Fruit fly (Drosophila melanogaster) whole organism, embryonic: ENCODE results near the gene ND-18.

ENCODE experiments used
- ATbp ChIP-seq: fragments of 200-800 bp; sonication (Bioruptor generic); optimal IDR thresholded peaks from 2 replicates; lab custom pipeline; 2017; ENCODE audit warnings: missing biosample characterization, mild to moderate bottlenecking, missing genetic modification characterization, missing genetic modification reagents
- Aef1 ChIP-seq: fragments of 200-800 bp; sonication (Bioruptor generic); IDR thresholded peaks from 3 replicates; pipeline ENCODE4 v1.3.6; 2022; ENCODE audit warnings: missing biosample characterization, missing genetic modification characterization
- Awh ChIP-seq: fragments of 200-800 bp; sonication (Bioruptor generic); IDR thresholded peaks from 2 replicates; pipeline ENCODE4, ENCODE4 v1.3.6; 2022; ENCODE audit warnings: missing biosample characterization, missing genetic modification characterization
- CG12071 ChIP-seq: fragments of 200-800 bp; sonication (Bioruptor generic); optimal IDR thresholded peaks from 3 replicates; lab custom pipeline; 2018; ENCODE audit warnings: missing biosample characterization, mild to moderate bottlenecking, missing genetic modification characterization
- CG12219 ChIP-seq: fragments of 200-800 bp; sonication (Bioruptor generic); optimal IDR thresholded peaks from 3 replicates; lab custom pipeline; 2018; ENCODE audit warnings: missing biosample characterization, mild to moderate bottlenecking, missing genetic modification characterization
- CG12236 ChIP-seq: fragments of 200-800 bp; sonication (Bioruptor generic); optimal IDR thresholded peaks from 2 replicates; lab custom pipeline; 2016; ENCODE audit warnings: missing biosample characterization, missing genetic modification characterization
- CG12942 ChIP-seq: fragments of 200-800 bp; sonication (Bioruptor generic); optimal IDR thresholded peaks from 3 replicates; lab custom pipeline; 2016; ENCODE audit warnings: missing biosample characterization, missing genetic modification characterization
- CG14014 ChIP-seq: fragments of 200-800 bp; sonication (Bioruptor generic); IDR thresholded peaks from 2 replicates; pipeline ENCODE4 v1.3.6; 2022; ENCODE audit warnings: missing biosample characterization, missing genetic modification characterization
- CG17385 ChIP-seq: fragments of 200-800 bp; sonication (Bioruptor generic); optimal IDR thresholded peaks from 3 replicates; lab custom pipeline; 2018; ENCODE audit warnings: missing biosample characterization, mild to moderate bottlenecking, missing genetic modification characterization
- CG2120 ChIP-seq: fragments of 200-800 bp; sonication (Bioruptor generic); optimal IDR thresholded peaks from 3 replicates; lab custom pipeline; 2016; ENCODE audit warnings: missing biosample characterization, missing genetic modification characterization
- CG30020 ChIP-seq: fragments of 200-800 bp; optimal IDR thresholded peaks from 2 replicates; lab custom pipeline; 2019; ENCODE audit warnings: missing biosample characterization, mild to moderate bottlenecking, missing genetic modification characterization, moderate library complexity
- CG31388 ChIP-seq: fragments of 200-800 bp; sonication (Bioruptor generic); optimal IDR thresholded peaks from 2 replicates; lab custom pipeline; 2016; ENCODE audit warnings: missing biosample characterization, missing genetic modification characterization
- CG32532 ChIP-seq: fragments of 200-800 bp; sonication (Bioruptor generic); IDR thresholded peaks from 2 replicates; pipeline ENCODE4 v1.3.6; 2022; ENCODE audit warnings: missing biosample characterization, missing genetic modification characterization
- CG33213 ChIP-seq: fragments of 200-800 bp; sonication (Bioruptor generic); optimal IDR thresholded peaks from 3 replicates; lab custom pipeline; 2016; ENCODE audit warnings: missing biosample characterization, missing genetic modification characterization
- CG33557 ChIP-seq: fragments of 200-800 bp; sonication (Bioruptor generic); optimal IDR thresholded peaks from 2 replicates; lab custom pipeline; 2019; ENCODE audit warnings: missing biosample characterization, mild to moderate bottlenecking, missing genetic modification characterization, moderate library complexity
- CG34224 ChIP-seq: fragments of 200-800 bp; sonication (Bioruptor generic); IDR thresholded peaks from 3 replicates; pipeline ENCODE4 v1.3.6; 2022; ENCODE audit warnings: missing biosample characterization, missing genetic modification characterization; ENCODE audit not compliant: partially characterized antibody
- CG4617 ChIP-seq: fragments of 200-800 bp; sonication (Bioruptor generic); optimal IDR thresholded peaks from 3 replicates; lab custom pipeline; 2016; ENCODE audit warnings: missing biosample characterization, missing genetic modification characterization, borderline replicate concordance
- CG6175 ChIP-seq: fragments of 200-800 bp; sonication (Bioruptor generic); IDR thresholded peaks from 3 replicates; pipeline ENCODE4 v1.3.6; 2022; ENCODE audit warnings: missing biosample characterization, missing genetic modification characterization
- CG6765 ChIP-seq: fragments of 200-800 bp; sonication (Bioruptor generic); optimal IDR thresholded peaks from 3 replicates; lab custom pipeline; 2017; ENCODE audit warnings: missing biosample characterization, mild to moderate bottlenecking, missing genetic modification characterization
- CG6813 ChIP-seq: fragments of 200-800 bp; sonication (Bioruptor generic); optimal IDR thresholded peaks from 2 replicates; lab custom pipeline; 2017; ENCODE audit warnings: missing biosample characterization, missing genetic modification characterization, mild to moderate bottlenecking, moderate library complexity, missing genetic modification reagents
- CG7271 ChIP-seq: fragments of 200-800 bp; sonication (Bioruptor generic); optimal IDR thresholded peaks from 2 replicates; lab custom pipeline; 2018; ENCODE audit warnings: missing biosample characterization, mild to moderate bottlenecking, missing genetic modification characterization, moderate library complexity
- CG7556 ChIP-seq: fragments of 200-800 bp; sonication (Bioruptor generic); optimal IDR thresholded peaks from 2 replicates; lab custom pipeline; 2017; ENCODE audit warnings: missing biosample characterization, mild to moderate bottlenecking, missing genetic modification characterization
- CG9932 ChIP-seq: fragments of 200-800 bp; sonication (Bioruptor generic); IDR thresholded peaks from 2 replicates; pipeline ENCODE4 v1.3.6; 2022; ENCODE audit warnings: missing biosample characterization, missing genetic modification characterization
- Dbx ChIP-seq: fragments of 200-800 bp; sonication (Bioruptor generic); IDR thresholded peaks from 3 replicates; pipeline ENCODE4 v1.3.6; 2022; ENCODE audit warnings: missing biosample characterization, missing genetic modification characterization
- Dek ChIP-seq: fragments of 200-800 bp; sonication (Bioruptor generic); optimal IDR thresholded peaks from 3 replicates; lab custom pipeline; 2019; ENCODE audit warnings: missing biosample characterization, mild to moderate bottlenecking, missing genetic modification characterization, moderate library complexity
- Dfd ChIP-seq, 2 experiments: fragments of >200 bp; optimal IDR thresholded peaks; 2 replicates each; lab custom pipeline; 2017; ENCODE audit warnings: missing biosample characterization in 2 of 2, missing genetic modification characterization in 2 of 2
- ERR ChIP-seq: fragments of 200-800 bp; sonication (Bioruptor generic); optimal IDR thresholded peaks from 2 replicates; lab custom pipeline; 2016; ENCODE audit warnings: missing biosample characterization, missing genetic modification characterization
- Ets97D ChIP-seq: fragments of 200-800 bp; sonication (Bioruptor generic); optimal IDR thresholded peaks from 3 replicates; lab custom pipeline; 2016; ENCODE audit warnings: missing biosample characterization, missing genetic modification characterization
- Hmx ChIP-seq: fragments of 200-800 bp; sonication (Bioruptor generic); optimal IDR thresholded peaks from 2 replicates; lab custom pipeline; 2016; ENCODE audit warnings: missing biosample characterization, missing genetic modification characterization
- NC2α ChIP-seq: fragments of 200-800 bp; sonication (Bioruptor generic); optimal IDR thresholded peaks from 2 replicates; lab custom pipeline; 2016; ENCODE audit warnings: missing biosample characterization, missing genetic modification characterization
- NC2β ChIP-seq: fragments of 200-800 bp; sonication (Bioruptor generic); optimal IDR thresholded peaks from 2 replicates; lab custom pipeline; 2016; ENCODE audit warnings: missing biosample characterization, missing genetic modification characterization
- Taf1 ChIP-seq: fragments of 200-800 bp; sonication (Bioruptor generic); IDR thresholded peaks from 2 replicates; pipeline ENCODE4 v1.3.6; 2022; ENCODE audit warnings: missing biosample characterization, missing genetic modification characterization
- Xbp1 ChIP-seq: fragments of 200-800 bp; sonication (Bioruptor generic); optimal IDR thresholded peaks from 3 replicates; lab custom pipeline; 2016; ENCODE audit warnings: missing biosample characterization, mild to moderate bottlenecking, missing genetic modification characterization
- ash1 ChIP-seq: fragments of 200-800 bp; sonication (Bioruptor generic); optimal IDR thresholded peaks from 2 replicates; lab custom pipeline; 2018; ENCODE audit warnings: missing biosample characterization, mild to moderate bottlenecking, missing genetic modification characterization
- bab2 ChIP-seq: fragments of 200-800 bp; sonication (Bioruptor generic); optimal IDR thresholded peaks from 2 replicates; lab custom pipeline; 2016; ENCODE audit warnings: missing biosample characterization, missing genetic modification characterization
- chinmo ChIP-seq: fragments of 200-800 bp; sonication (Bioruptor generic); IDR thresholded peaks from 4 replicates; pipeline ENCODE4 v1.3.6; 2022; ENCODE audit warnings: missing biosample characterization, missing genetic modification characterization; ENCODE audit not compliant: partially characterized antibody
- dpn ChIP-seq, 2 experiments: fragments of 200-800 bp; sonication (Bioruptor generic); optimal IDR thresholded peaks; 3 replicates each; lab custom pipeline; 2016; ENCODE audit warnings: missing biosample characterization in 2 of 2, missing genetic modification characterization in 2 of 2
- dysf ChIP-seq: fragments of 200-800 bp; sonication (Bioruptor generic); IDR thresholded peaks from 3 replicates; pipeline ENCODE4 v1.3.6; 2022; ENCODE audit warnings: missing biosample characterization, missing genetic modification characterization
- eyg ChIP-seq: fragments of 200-800 bp; sonication (Bioruptor generic); optimal IDR thresholded peaks from 3 replicates; lab custom pipeline; 2016; ENCODE audit warnings: missing biosample characterization, missing genetic modification characterization
- gcm2 ChIP-seq: fragments of 200-800 bp; sonication (Bioruptor generic); optimal IDR thresholded peaks from 2 replicates; lab custom pipeline; 2016; ENCODE audit warnings: missing biosample characterization, missing genetic modification characterization
- gsb ChIP-seq: fragments of 200-800 bp; sonication (Bioruptor generic); IDR thresholded peaks from 2 replicates; pipeline ENCODE4 v1.3.6; 2022; ENCODE audit warnings: missing biosample characterization, missing genetic modification characterization
- hkb ChIP-seq, 2 experiments: fragments of 200-800 bp in 1 of 2; fragments of >200 bp in 1 of 2; sonication (Bioruptor generic) in 1 of 2; IDR thresholded peaks in 1 of 2; optimal IDR thresholded peaks in 1 of 2; 2 replicates each; pipeline versions ENCODE4 v1.3.6 to Lab custom; 2017 to 2022; ENCODE audit warnings: missing biosample characterization in 1 of 2, missing genetic modification characterization in 1 of 2
- kay ChIP-seq: fragments of 200-800 bp; sonication (Bioruptor generic); optimal IDR thresholded peaks from 2 replicates; lab custom pipeline; 2016; ENCODE audit warnings: missing biosample characterization, missing genetic modification characterization
- kni ChIP-seq: fragments of 200-800 bp; sonication (Bioruptor generic); optimal IDR thresholded peaks from 3 replicates; lab custom pipeline; 2017; ENCODE audit warnings: mild to moderate bottlenecking, missing biosample characterization, missing genetic modification reagents, missing genetic modification characterization
- onecut ChIP-seq: fragments of 200-800 bp; sonication (Bioruptor generic); IDR thresholded peaks from 2 replicates; pipeline ENCODE4 v1.3.6; 2022; ENCODE audit warnings: missing biosample characterization, missing genetic modification characterization
- phol ChIP-seq: fragments of 200-800 bp; sonication (Bioruptor generic); optimal IDR thresholded peaks from 3 replicates; lab custom pipeline; 2018; ENCODE audit warnings: missing biosample characterization, mild to moderate bottlenecking, missing genetic modification characterization, moderate library complexity
- sima ChIP-seq: fragments of 200-800 bp; sonication (Bioruptor generic); optimal IDR thresholded peaks from 2 replicates; lab custom pipeline; 2016; ENCODE audit warnings: missing biosample characterization, missing genetic modification characterization
- slou ChIP-seq: fragments of 200-800 bp; sonication (Bioruptor generic); optimal IDR thresholded peaks from 3 replicates; lab custom pipeline; 2016; ENCODE audit warnings: missing biosample characterization, missing genetic modification characterization
- sob ChIP-seq: fragments of 200-800 bp; sonication (Bioruptor generic); IDR thresholded peaks from 2 replicates; pipeline ENCODE4 v1.3.6; 2022; ENCODE audit warnings: missing biosample characterization, missing genetic modification characterization
- unc-4 ChIP-seq: fragments of 200-800 bp; sonication (Bioruptor generic); IDR thresholded peaks from 2 replicates; pipeline ENCODE4 v1.3.6; 2022; ENCODE audit warnings: missing biosample characterization, missing genetic modification characterization; ENCODE audit not compliant: partially characterized antibody
- zen2 ChIP-seq: fragments of 200-800 bp; sonication (Bioruptor generic); IDR thresholded peaks from 3 replicates; pipeline ENCODE4 v1.3.6; 2022; ENCODE audit warnings: missing biosample characterization, missing genetic modification characterization; ENCODE audit not compliant: partially characterized antibody

The ND-18 gene

dm6 chrX:19494285-19494684 lies 2.1 kb downstream of the ND-18 start, which contains the start of gene CG12204 (continued):
- TF ChIP-seq CG33557 (GFP tag; lab: Kevin White, UChicago) = no peak
- TF ChIP-seq CG12219 = no peak
- peak in 1 of 2 experiments; percentile 10 for TF ChIP-seq dpn (GFP tag; optimal IDR thresholded peaks at IDR 0.05; lab: Kevin White, UChicago)
- TF ChIP-seq gsb (GFP tag; lab: Robert Waterston, UW) = no peak
- no peak for TF ChIP-seq eyg
- no peak for TF ChIP-seq CG34224
- no peak for TF ChIP-seq CG12071 (GFP tag; lab: Kevin White, UChicago)
- TF ChIP-seq CG7556 = no peak
- peak; percentile 20; the same call in 1 of the 2 replicates for TF ChIP-seq CG9932 (GFP tag; lab: Robert Waterston, UW)
- no peak for TF ChIP-seq CG12236 (GFP tag; lab: Kevin White, UChicago)
- peak; percentile 25 for TF ChIP-seq Ets97D (GFP tag; lab: Kevin White, UChicago)
- no peak for TF ChIP-seq CG30020 (tag; lab: Kevin White, UChicago)
- no peak for TF ChIP-seq ATbp (GFP tag; lab: Kevin White, UChicago)
- TF ChIP-seq phol (tag; lab: Kevin White, UChicago) = no peak
- peak; percentile 22; the same call in 1 of the 2 replicates for TF ChIP-seq CG14014
- no peak for TF ChIP-seq hkb (optimal IDR thresholded peaks at IDR 0.05; lab: Kevin White, UChicago)
- no peak for TF ChIP-seq hkb (GFP tag; IDR thresholded peaks at IDR 0.05; lab: Robert Waterston, UW)
- TF ChIP-seq unc-4 = no peak
- peak; percentile 46 for TF ChIP-seq CG2120
- no peak for TF ChIP-seq CG6175
- peak; percentile 52 for TF ChIP-seq CG32532 (GFP tag; lab: Robert Waterston, UW)
- TF ChIP-seq sima (GFP tag; lab: Kevin White, UChicago) = no peak
- TF ChIP-seq ash1 (GFP tag; lab: Kevin White, UChicago) = no peak
- TF ChIP-seq NC2α = no peak
- TF ChIP-seq Xbp1 (GFP tag; lab: Kevin White, UChicago) = no peak
- TF ChIP-seq Aef1 (GFP tag; lab: Robert Waterston, UW) = no peak
- no peak for TF ChIP-seq gcm2 (GFP tag; lab: Kevin White, UChicago)
- TF ChIP-seq Dfd (GFP tag; optimal IDR thresholded peaks at IDR 0.05; lab: Kevin White, UChicago) = no peak
- no peak for TF ChIP-seq NC2β
- TF ChIP-seq CG6813 (GFP tag; lab: Kevin White, UChicago) = no peak
- TF ChIP-seq dysf (GFP tag; lab: Robert Waterston, UW) = no peak
- no peak for TF ChIP-seq kni (GFP tag; lab: Kevin White, UChicago)
- no peak for TF ChIP-seq CG31388
- TF ChIP-seq Taf1 (GFP tag; lab: Robert Waterston, UW) = no peak
- TF ChIP-seq Awh (GFP tag; lab: Robert Waterston, UW) = 0 out of 2 replicates have a peak, but pooled peaks have one; percentile 23
- 0 out of 2 replicates have a peak, but pooled peaks have one; percentile 39 for TF ChIP-seq sob
- TF ChIP-seq Dek (tag; lab: Kevin White, UChicago) = no peak
- TF ChIP-seq CG4617 (GFP tag; lab: Kevin White, UChicago) = no peak
- peak; percentile 15; the same call in 1 of the 2 replicates for TF ChIP-seq onecut
- TF ChIP-seq CG6765 = no peak
- TF ChIP-seq zen2 = 0 out of 3 replicates have a peak, but pooled peaks have one; percentile 13
- no peak for TF ChIP-seq CG33213 (GFP tag; lab: Kevin White, UChicago)
- peak; percentile 15 for TF ChIP-seq bab2 (GFP tag; lab: Kevin White, UChicago)
- TF ChIP-seq slou (GFP tag; lab: Kevin White, UChicago) = no peak
- no peak for TF ChIP-seq CG7271 (tag; lab: Kevin White, UChicago)
- TF ChIP-seq CG12942 = no peak
- TF ChIP-seq ERR (GFP tag; lab: Kevin White, UChicago) = no peak
- TF ChIP-seq CG17385 (GFP tag; lab: Kevin White, UChicago) = peak; percentile 23
- TF ChIP-seq Hmx (GFP tag; lab: Kevin White, UChicago) = no peak
- no peak for TF ChIP-seq chinmo (GFP tag; lab: Robert Waterston, UW)
- TF ChIP-seq Dbx = 0 out of 3 replicates have a peak, but pooled peaks have one; percentile 40
- no peak for TF ChIP-seq kay (GFP tag; lab: Kevin White, UChicago)
